Fruit fly (Drosophila melanogaster): Measurements from ENCODE around the gene CG3226.

CG3226 gene

dm6 chrX:6678635-6679501 is 24.8 kb upstream of the CG3226 start, which contains the start of gene ND-ASHI (continued):
- TF ChIP-seq CG9797 (GFP tag; optimal IDR thresholded peaks at IDR 0.05) (no peak), CG17359 (tag; optimal IDR thresholded peaks at IDR 0.05) (peak; percentile 95), CG12071 (GFP tag; optimal IDR thresholded peaks at IDR 0.05) (peak; percentile 97), CG7963 (GFP tag; IDR thresholded peaks at IDR 0.05; ENCODE audit: partially characterized antibody) (no peak), h (optimal IDR thresholded peaks at IDR 0.05) (no peak), CG31388 (GFP tag; optimal IDR thresholded peaks at IDR 0.05) (peak; percentile 79), Med (GFP tag) (peak; percentile 99), Fer2 (tag; optimal IDR thresholded peaks at IDR 0.05) (peak; percentile 89), Lim3 (GFP tag; IDR thresholded peaks at IDR 0.05) (peak; percentile 78), Drgx (GFP tag; IDR thresholded peaks at IDR 0.05) (peak; percentile 98), CG10654 (GFP tag; optimal IDR thresholded peaks at IDR 0.05) (peak; percentile 87), CG13123 (GFP tag; optimal IDR thresholded peaks at IDR 0.05) (peak; percentile 75), Xbp1 (GFP tag; optimal IDR thresholded peaks at IDR 0.05) (peak; percentile 94), CG14710 (tag; optimal IDR thresholded peaks at IDR 0.05) (peak; percentile 79), tup (GFP tag; optimal IDR thresholded peaks at IDR 0.05) (peak; percentile 92), Dll (GFP tag; IDR thresholded peaks at IDR 0.05; ENCODE audit: partially characterized antibody) (no peak), CG3065 (GFP tag; optimal IDR thresholded peaks at IDR 0.05) (peak; percentile 82), phol (tag; optimal IDR thresholded peaks at IDR 0.05) (peak; percentile 87), kni (GFP tag; optimal IDR thresholded peaks at IDR 0.05) (peak; percentile 34), ftz-f1 (GFP tag; optimal IDR thresholded peaks at IDR 0.05) (peak; percentile 69), Hmr (GFP tag; optimal IDR thresholded peaks at IDR 0.05) (peak; percentile 98), Dfd (GFP tag; optimal IDR thresholded peaks at IDR 0.05) (no peak), scrt (GFP tag; optimal IDR thresholded peaks at IDR 0.05) (peak; percentile 90), sens (GFP tag) (peak; percentile 98), CG2129 (GFP tag; IDR thresholded peaks at IDR 0.05; ENCODE audit: partially characterized antibody) (no peak), Side (GFP tag; optimal IDR thresholded peaks at IDR 0.05) (peak; percentile 87), CG32532 (GFP tag; IDR thresholded peaks at IDR 0.05) (peak; percentile 99), Aef1 (GFP tag; IDR thresholded peaks at IDR 0.05) (peak; percentile 95), CG12104 (GFP tag; optimal IDR thresholded peaks at IDR 0.05) (peak; percentile 90), CG13296 (GFP tag; optimal IDR thresholded peaks at IDR 0.05) (peak; percentile 95), CG30020 (tag; optimal IDR thresholded peaks at IDR 0.05) (peak; percentile 41), lola (GFP tag; optimal IDR thresholded peaks at IDR 0.05) (peak in 1 of 3 experiments; percentile 76), lbe (GFP tag; optimal IDR thresholded peaks at IDR 0.05) (peak; percentile 93), esg (GFP tag; conservative IDR thresholded peaks at IDR 0.05) (peak; percentile 89), CG8359 (GFP tag; optimal IDR thresholded peaks at IDR 0.05; ENCODE audit: borderline replicate concordance) (peak; percentile 80), CG32767 (GFP tag; IDR thresholded peaks at IDR 0.05) (peak; percentile 88), CG1832 (GFP tag; optimal IDR thresholded peaks at IDR 0.05) (no peak), CG4404 (GFP tag; IDR thresholded peaks at IDR 0.05) (peak; percentile 85), Stat92E (GFP tag; optimal IDR thresholded peaks at IDR 0.05) (no peak), CG9609 (GFP tag; optimal IDR thresholded peaks at IDR 0.05) (peak; percentile 84), Sox102F (GFP tag; optimal IDR thresholded peaks at IDR 0.05) (peak; percentile 92), CG10274 (GFP tag; optimal IDR thresholded peaks at IDR 0.05) (peak; percentile 89), odd (GFP tag; optimal IDR thresholded peaks at IDR 0.05) (peak; percentile 92), Atf3 (GFP tag; optimal IDR thresholded peaks at IDR 0.05) (peak; percentile 77), Dip2 (GFP tag; IDR thresholded peaks at IDR 0.05) (no peak), Rx (GFP tag; IDR thresholded peaks at IDR 0.05) (peak; percentile 95), cas (GFP tag; IDR thresholded peaks at IDR 0.05) (peak; percentile 89), mam (GFP tag; optimal IDR thresholded peaks at IDR 0.05) (peak; percentile 95)

Measured in whole organism, embryonic.